Worm (Caenorhabditis elegans) whole organism, L4/young adult: ENCODE measurements around the gene T05E12.3.

Source experiments
- dao-5 ChIP-seq: sonication (generic microtip); optimal IDR thresholded peaks from 2 replicates; lab custom pipeline; 2016; ENCODE audit warnings: missing genotype, missing genetic modification characterization, moderate library complexity, missing compliant biosample characterization
- him-1 ChIP-seq: sonication (generic microtip); optimal IDR thresholded peaks from 2 replicates; lab custom pipeline; 2016; ENCODE audit warnings: missing genotype, missing genetic modification reagents, missing genetic modification characterization, missing compliant biosample characterization

DNA sequence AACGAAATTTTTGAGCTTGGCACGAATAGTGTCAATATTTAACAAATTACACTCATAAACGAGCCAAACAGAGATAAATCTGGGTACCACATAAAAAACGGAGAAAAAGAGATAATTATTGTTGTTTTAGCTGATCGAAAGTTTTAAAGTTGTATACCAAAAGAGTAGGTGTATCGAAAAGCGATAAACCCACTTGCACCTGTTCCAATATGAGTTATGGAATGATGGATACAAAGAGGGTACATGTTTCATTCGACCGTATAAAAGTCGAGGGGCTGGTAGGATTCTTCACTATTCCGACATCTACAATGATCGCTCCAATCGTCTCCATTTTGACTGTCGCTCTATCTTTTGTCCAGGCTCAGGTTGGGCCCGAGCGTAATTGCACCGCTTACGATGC is 14.5 kb upstream of the T05E12.3 start, which contains the start of gene ZK218.1:
- TF ChIP-seq him-1 (no peak), dao-5 (tag; lab: Kevin White, UChicago) (no peak)
